Worm (Caenorhabditis elegans) whole organism, L1 larva: ENCODE data around the gene fbxc-50.

Experiments
- C04F5.9 ChIP-seq: sonication (generic microtip); optimal IDR thresholded peaks from 2 replicates; lab custom pipeline; 2016; ENCODE audit warnings: missing genetic modification characterization, missing compliant biosample characterization
- C16A3.4 ChIP-seq: fragments of 150-350 bp; optimal IDR thresholded peaks from 2 replicates; lab custom pipeline; 2014; ENCODE audit warnings: missing biosample characterization, missing genetic modification characterization
- F16B12.6 ChIP-seq: fragments of 150-350 bp; optimal IDR thresholded peaks from 2 replicates; lab custom pipeline; 2014; ENCODE audit warnings: missing biosample characterization, missing genetic modification characterization
- Y116A8C.19 ChIP-seq: sonication (generic microtip); optimal IDR thresholded peaks from 2 replicates; lab custom pipeline; 2016; ENCODE audit warnings: missing compliant biosample characterization, missing genetic modification characterization, borderline replicate concordance
- aha-1 ChIP-seq: fragments of 150-350 bp; optimal IDR thresholded peaks from 2 replicates; lab custom pipeline; 2014; ENCODE audit warnings: missing biosample characterization, missing genetic modification characterization
- alr-1 ChIP-seq: fragments of 200-800 bp; sonication (Bioruptor generic); optimal IDR thresholded peaks from 2 replicates; lab custom pipeline; 2018; ENCODE audit warnings: borderline replicate concordance, mild to moderate bottlenecking, missing genetic modification characterization, missing compliant biosample characterization
- aly-2 ChIP-seq: fragments of 150-350 bp; optimal IDR thresholded peaks from 2 replicates; lab custom pipeline; 2014; ENCODE audit warnings: missing biosample characterization, missing genetic modification characterization
- ama-1 ChIP-seq: fragments of 150-350 bp; optimal IDR thresholded peaks from 2 replicates; lab custom pipeline; 2014
- blmp-1 ChIP-seq: fragments of 150-350 bp; optimal IDR thresholded peaks from 2 replicates; lab custom pipeline; 2014; ENCODE audit warnings: missing biosample characterization, missing genetic modification characterization
- ceh-63 ChIP-seq: fragments of 200-800 bp; sonication (Bioruptor generic); optimal IDR thresholded peaks from 2 replicates; lab custom pipeline; 2018; ENCODE audit warnings: mild to moderate bottlenecking, missing genetic modification characterization, missing compliant biosample characterization
- ceh-82 ChIP-seq, 3 experiments: fragments of 150-350 bp in 1 of 3; sonication (generic microtip) in 2 of 3; optimal IDR thresholded peaks; 2 replicates each; lab custom pipeline; 2014 to 2017; ENCODE audit warnings: missing biosample characterization in 3 of 3, missing genetic modification characterization in 3 of 3
- ces-1 ChIP-seq: fragments of 150-350 bp; optimal IDR thresholded peaks from 2 replicates; lab custom pipeline; 2014; ENCODE audit warnings: missing biosample characterization, missing genetic modification reagents, missing genetic modification characterization
- dpl-1 ChIP-seq, 3 experiments: fragments of 150-350 bp in 2 of 3; sonication (generic microtip) in 1 of 3; optimal IDR thresholded peaks; 2 replicates each; lab custom pipeline; 2014 to 2017; ENCODE audit warnings: missing biosample characterization in 3 of 3, missing genetic modification characterization in 3 of 3, missing genetic modification reagents in 3 of 3
- dsc-1 ChIP-seq: sonication (generic microtip); optimal IDR thresholded peaks from 2 replicates; lab custom pipeline; 2016; ENCODE audit warnings: mild to moderate bottlenecking, missing genetic modification characterization, missing compliant biosample characterization
- ets-5 ChIP-seq: fragments of 200-800 bp; sonication (Bioruptor generic); IDR thresholded peaks from 2 replicates; pipeline ENCODE4 v1.3.6; 2022; ENCODE audit warnings: missing genetic modification characterization, missing compliant biosample characterization
- fkh-8 ChIP-seq: sonication (generic microtip); optimal IDR thresholded peaks from 2 replicates; lab custom pipeline; 2016; ENCODE audit warnings: mild to moderate bottlenecking, missing genetic modification characterization, missing compliant biosample characterization
- fos-1 ChIP-seq: fragments of 150-350 bp; optimal IDR thresholded peaks from 2 replicates; lab custom pipeline; 2014; ENCODE audit warnings: missing biosample characterization, missing genetic modification characterization
- grh-1 ChIP-seq: fragments of 200-800 bp; sonication (Bioruptor generic); IDR thresholded peaks from 2 replicates; pipeline ENCODE4 v1.3.6; 2022; ENCODE audit warnings: missing genetic modification reagents, missing genetic modification characterization, missing compliant biosample characterization
- hlh-17 ChIP-seq: fragments of 200-800 bp; sonication (Bioruptor generic); optimal IDR thresholded peaks from 2 replicates; lab custom pipeline; 2018; ENCODE audit warnings: missing genetic modification characterization, mild to moderate bottlenecking, missing compliant biosample characterization, moderate library complexity, borderline replicate concordance
- hlh-4 ChIP-seq: sonication (generic microtip); optimal IDR thresholded peaks from 2 replicates; lab custom pipeline; 2016; ENCODE audit warnings: mild to moderate bottlenecking, missing genetic modification characterization, missing compliant biosample characterization
- hpl-2 ChIP-seq: fragments of 150-350 bp; optimal IDR thresholded peaks from 2 replicates; lab custom pipeline; 2014; ENCODE audit warnings: missing biosample characterization, missing genetic modification reagents, missing genetic modification characterization
- jun-1 ChIP-seq: fragments of 150-350 bp; optimal IDR thresholded peaks from 2 replicates; lab custom pipeline; 2014; ENCODE audit warnings: missing biosample characterization, missing genetic modification reagents, missing genetic modification characterization
- lin-13 ChIP-seq: fragments of 150-350 bp; optimal IDR thresholded peaks from 2 replicates; lab custom pipeline; 2014; ENCODE audit warnings: missing biosample characterization, missing genetic modification reagents, missing genetic modification characterization
- lin-14 ChIP-seq: fragments of 200-800 bp; sonication (Bioruptor generic); optimal IDR thresholded peaks from 2 replicates; lab custom pipeline; 2018; ENCODE audit warnings: mild to moderate bottlenecking, missing genetic modification characterization, moderate library complexity, missing compliant biosample characterization
- mep-1 ChIP-seq: fragments of 150-350 bp; optimal IDR thresholded peaks from 2 replicates; lab custom pipeline; 2014; ENCODE audit warnings: missing biosample characterization, missing genetic modification characterization
- nhr-11 ChIP-seq: fragments of 150-350 bp; optimal IDR thresholded peaks from 2 replicates; lab custom pipeline; 2014; ENCODE audit warnings: missing biosample characterization, missing genetic modification characterization
- nhr-12 ChIP-seq: sonication (generic microtip); optimal IDR thresholded peaks from 2 replicates; lab custom pipeline; 2017; ENCODE audit warnings: missing biosample characterization, missing genetic modification characterization
- nhr-20 ChIP-seq: sonication (generic microtip); optimal IDR thresholded peaks from 2 replicates; lab custom pipeline; 2016; ENCODE audit warnings: mild to moderate bottlenecking, missing genetic modification characterization, missing compliant biosample characterization
- nhr-71 ChIP-seq: sonication (generic microtip); optimal IDR thresholded peaks from 2 replicates; lab custom pipeline; 2016; ENCODE audit warnings: mild to moderate bottlenecking, missing genetic modification characterization, moderate library complexity, missing compliant biosample characterization
- nhr-76 ChIP-seq: sonication (generic microtip); optimal IDR thresholded peaks from 2 replicates; lab custom pipeline; 2017; ENCODE audit warnings: missing biosample characterization, missing genetic modification characterization
- nhr-77 ChIP-seq: fragments of 150-350 bp; optimal IDR thresholded peaks from 2 replicates; lab custom pipeline; 2014; ENCODE audit warnings: missing biosample characterization, missing genetic modification characterization
- nhr-85 ChIP-seq: sonication (generic microtip); peaks from one replicate; lab custom pipeline; 2016; ENCODE audit warnings: missing genetic modification characterization, inconsistent platforms, missing compliant biosample characterization
- pax-3 ChIP-seq: fragments of 200-800 bp; sonication (Bioruptor generic); optimal IDR thresholded peaks from 2 replicates; lab custom pipeline; 2018; ENCODE audit warnings: mild to moderate bottlenecking, missing genetic modification characterization, moderate library complexity, missing compliant biosample characterization
- skn-1 ChIP-seq: fragments of 150-350 bp; optimal IDR thresholded peaks from 2 replicates; lab custom pipeline; 2014; ENCODE audit warnings: missing biosample characterization, missing genetic modification characterization
- sox-4 ChIP-seq: sonication (generic microtip); optimal IDR thresholded peaks from 2 replicates; lab custom pipeline; 2016; ENCODE audit warnings: missing genetic modification characterization, missing compliant biosample characterization
- sup-37 ChIP-seq: fragments of 200-800 bp; sonication (Bioruptor generic); optimal IDR thresholded peaks from 2 replicates; lab custom pipeline; 2018; ENCODE audit warnings: mild to moderate bottlenecking, missing genetic modification characterization, missing compliant biosample characterization
- swsn-7 ChIP-seq: sonication (generic microtip); optimal IDR thresholded peaks from 2 replicates; lab custom pipeline; 2016; ENCODE audit warnings: missing genetic modification characterization, missing compliant biosample characterization
- unc-130 ChIP-seq: fragments of 150-350 bp; optimal IDR thresholded peaks from 2 replicates; lab custom pipeline; 2017; ENCODE audit warnings: missing biosample characterization, missing genetic modification characterization, inconsistent platforms
- unc-30 ChIP-seq: sonication (generic microtip); optimal IDR thresholded peaks from 2 replicates; lab custom pipeline; 2017; ENCODE audit warnings: missing biosample characterization, missing genetic modification characterization
- unc-62 ChIP-seq: fragments of 150-350 bp; optimal IDR thresholded peaks from 2 replicates; lab custom pipeline; 2014; ENCODE audit warnings: missing biosample characterization, missing genetic modification reagents, missing genetic modification characterization
- unc-86 ChIP-seq: sonication (generic microtip); optimal IDR thresholded peaks from 2 replicates; lab custom pipeline; 2016; ENCODE audit warnings: missing genetic modification characterization, missing compliant biosample characterization
- unc-98 ChIP-seq: fragments of 200-800 bp; sonication (Bioruptor generic); IDR thresholded peaks from 2 replicates; pipeline ENCODE4 v1.3.6; 2022; ENCODE audit warnings: missing genetic modification characterization, missing compliant biosample characterization
- vab-15 ChIP-seq: sonication (generic microtip); optimal IDR thresholded peaks from 2 replicates; lab custom pipeline; 2017; ENCODE audit warnings: missing genotype, mild to moderate bottlenecking, missing genetic modification characterization, missing compliant biosample characterization
- xbp-1 ChIP-seq: sonication (generic microtip); optimal IDR thresholded peaks from 2 replicates; lab custom pipeline; 2016; ENCODE audit warnings: missing genetic modification characterization, missing compliant biosample characterization
- zag-1 ChIP-seq: fragments of 150-350 bp; optimal IDR thresholded peaks from 2 replicates; lab custom pipeline; 2014; ENCODE audit warnings: missing biosample characterization, missing genetic modification characterization
- zip-4 ChIP-seq: fragments of 200-800 bp; sonication (Bioruptor generic); optimal IDR thresholded peaks from 2 replicates; lab custom pipeline; 2018; ENCODE audit warnings: mild to moderate bottlenecking, missing genetic modification characterization, moderate library complexity, missing compliant biosample characterization
- ztf-11 ChIP-seq, 2 experiments: sonication (generic microtip); optimal IDR thresholded peaks; 2 replicates each; lab custom pipeline; 2016 to 2017; ENCODE audit warnings: missing genetic modification characterization in 2 of 2, missing biosample characterization in 1 of 2, missing compliant biosample characterization in 1 of 2

fbxc-50 gene

DNA sequence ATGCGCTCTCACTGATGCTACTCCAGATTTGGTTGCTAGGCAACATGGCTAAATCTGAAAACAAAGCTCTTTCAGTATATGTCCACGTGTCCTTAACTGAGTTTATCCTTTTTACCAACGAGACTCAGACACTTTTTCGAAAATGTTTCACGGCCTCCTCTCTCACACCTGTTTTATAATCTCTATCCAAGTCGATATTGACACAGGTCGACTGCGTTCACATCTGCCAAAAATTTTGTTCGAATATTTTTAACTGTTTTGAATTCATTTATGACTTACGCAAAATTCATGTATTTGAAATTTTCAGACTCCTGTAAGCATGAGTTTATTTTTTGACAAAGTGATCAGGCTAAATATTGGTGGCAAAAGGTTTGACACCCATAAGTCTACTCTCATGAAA, 32.2 kb downstream of the fbxc-50 start, which contains the start of gene ZC239.3:
ZC239.3 (plus strand) TSS at position 301 of the 400 bp plus-strand sequence.
- TF ChIP-seq xbp-1 (tag; lab: Kevin White, UChicago) = peak; percentile 23

DNA sequence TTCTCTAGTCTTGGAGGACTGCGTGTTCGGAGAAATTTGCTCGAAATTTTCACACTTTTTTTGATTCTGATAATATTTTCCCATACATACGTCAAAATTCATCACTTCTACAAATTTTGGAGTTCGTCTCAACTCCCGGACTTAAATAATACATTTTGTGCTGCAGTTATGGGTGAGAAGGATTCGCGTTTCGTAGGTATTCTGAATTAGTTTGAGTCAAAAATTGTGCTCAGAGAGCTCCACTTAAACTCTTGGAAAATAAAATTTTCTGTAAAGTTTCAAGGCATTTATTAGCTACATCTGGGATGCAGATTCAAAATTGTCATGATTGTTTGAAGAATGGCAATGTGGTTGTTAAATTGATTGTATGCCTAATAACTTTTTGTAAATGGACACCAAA, 34.0 kb downstream of the fbxc-50 start, which contains the start of gene ZC239.4:
ZC239.4 (plus strand) TSS at position 301 of the 400 bp plus-strand sequence.
- TF ChIP-seq lin-13 (GFP tag; lab: Kevin White, UChicago) = no peak
- no peak for TF ChIP-seq xbp-1 (tag; lab: Kevin White, UChicago)
- no peak for TF ChIP-seq sox-4 (tag; lab: Kevin White, UChicago)
- TF ChIP-seq alr-1 (tag; lab: Kevin White, UChicago) = no peak
- TF ChIP-seq unc-130 (tag; lab: Kevin White, UChicago) = no peak
- TF ChIP-seq hpl-2 = no peak
- no peak for TF ChIP-seq ets-5
- TF ChIP-seq unc-86 (tag; lab: Kevin White, UChicago) = no peak
- TF ChIP-seq mep-1 (tag; lab: Kevin White, UChicago) = no peak
- no peak for TF ChIP-seq hlh-17 (GFP tag; lab: Kevin White, UChicago)
- no peak for TF ChIP-seq nhr-85
- no peak for TF ChIP-seq C04F5.9 (tag; lab: Kevin White, UChicago)
- TF ChIP-seq ztf-11 (tag; optimal IDR thresholded peaks at IDR 0.05; lab: Kevin White, UChicago) = no peak
- TF ChIP-seq fos-1 (tag; lab: Kevin White, UChicago) = no peak

DNA sequence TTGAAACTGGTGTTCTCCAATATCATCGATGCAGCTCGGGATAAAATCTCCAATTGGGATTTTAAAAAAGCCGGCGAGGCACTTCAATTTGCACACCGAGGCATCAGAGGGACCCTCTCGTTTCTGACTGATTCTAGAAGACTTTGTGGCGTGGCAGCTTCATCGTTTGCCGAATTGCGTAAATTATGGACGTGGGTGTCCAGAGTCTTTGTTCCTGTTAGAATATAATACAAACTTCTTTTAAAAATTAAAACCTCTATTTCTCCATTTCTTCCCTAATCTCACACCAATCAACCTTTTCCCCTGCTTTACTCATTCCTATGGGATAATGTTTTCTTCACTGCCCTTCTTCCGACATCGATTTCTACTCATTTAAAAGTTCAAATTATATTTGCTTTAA, 37.6 kb downstream of the fbxc-50 start, which contains the start of gene ZC239.5:
ZC239.5 (plus strand) TSS at position 301 of the 400 bp plus-strand sequence.
- TF ChIP-seq skn-1 (tag; lab: Kevin White, UChicago) = no peak
- TF ChIP-seq ces-1 (GFP tag; lab: Kevin White, UChicago) = no peak
- TF ChIP-seq unc-86 (tag; lab: Kevin White, UChicago) = no peak
- no peak for TF ChIP-seq hlh-4 (tag; lab: Kevin White, UChicago)
- TF ChIP-seq dpl-1 (GFP tag; optimal IDR thresholded peaks at IDR 0.05; lab: Kevin White, UChicago) = no peak
- TF ChIP-seq ztf-11 (tag; optimal IDR thresholded peaks at IDR 0.05; lab: Kevin White, UChicago) = no peak
- TF ChIP-seq nhr-71 = no peak
- TF ChIP-seq ama-1 (lab: Kevin White, UChicago) = no peak
- no peak for TF ChIP-seq zag-1
- TF ChIP-seq fkh-8 (tag; lab: Kevin White, UChicago) = no peak
- no peak for TF ChIP-seq grh-1 (GFP tag; lab: Robert Waterston, UW)
- no peak for TF ChIP-seq ceh-82 (tag; optimal IDR thresholded peaks at IDR 0.05; lab: Kevin White, UChicago)
- TF ChIP-seq aly-2 (tag; lab: Kevin White, UChicago) = no peak

ce11 chrII:3209251-3209650, 38.7 kb downstream of the fbxc-50 start, which contains the start of gene ZC239.6:
Gene ZC239.6 (plus strand): TSS chrII:3209631.
- TF ChIP-seq aha-1 (tag; lab: Kevin White, UChicago) = no peak
- TF ChIP-seq grh-1 (GFP tag; lab: Robert Waterston, UW) = no peak
- no peak for TF ChIP-seq unc-98 (GFP tag; lab: Robert Waterston, UW)
- no peak for TF ChIP-seq nhr-71
- TF ChIP-seq C16A3.4 (tag; lab: Kevin White, UChicago) = no peak
- no peak for TF ChIP-seq vab-15 (tag; lab: Kevin White, UChicago)
- TF ChIP-seq ceh-82 (tag; optimal IDR thresholded peaks at IDR 0.05; lab: Kevin White, UChicago) = peak in 1 of 3 experiments; percentile 5
- TF ChIP-seq nhr-85 = peak; percentile 46
- no peak for TF ChIP-seq pax-3 (tag; lab: Kevin White, UChicago)
- TF ChIP-seq jun-1 (tag; lab: Kevin White, UChicago) = no peak
- TF ChIP-seq hpl-2 = no peak
- no peak for TF ChIP-seq zip-4 (GFP tag; lab: Kevin White, UChicago)
- TF ChIP-seq unc-130 (tag; lab: Kevin White, UChicago) = no peak
- TF ChIP-seq nhr-76 (tag; lab: Kevin White, UChicago) = no peak
- no peak for TF ChIP-seq Y116A8C.19
- peak; percentile 43 for TF ChIP-seq swsn-7 (tag; lab: Kevin White, UChicago)
- peak; percentile 27 for TF ChIP-seq mep-1 (tag; lab: Kevin White, UChicago)
- TF ChIP-seq nhr-77 (tag; lab: Kevin White, UChicago) = no peak
- no peak for TF ChIP-seq ceh-63 (GFP tag; lab: Kevin White, UChicago)
- no peak for TF ChIP-seq ama-1 (lab: Kevin White, UChicago)
- no peak for TF ChIP-seq unc-62
- TF ChIP-seq nhr-12 (tag; lab: Kevin White, UChicago) = no peak
- no peak for TF ChIP-seq dsc-1 (tag; lab: Kevin White, UChicago)
- no peak for TF ChIP-seq unc-30 (tag; lab: Kevin White, UChicago)
- TF ChIP-seq sup-37 (GFP tag; lab: Kevin White, UChicago) = no peak
- no peak for TF ChIP-seq nhr-11 (tag; lab: Kevin White, UChicago)
- TF ChIP-seq fkh-8 (tag; lab: Kevin White, UChicago) = no peak
- TF ChIP-seq lin-14 (GFP tag; lab: Kevin White, UChicago) = peak; percentile 69
- no peak for TF ChIP-seq F16B12.6
- TF ChIP-seq blmp-1 (tag; lab: Kevin White, UChicago) = peak; percentile 17
- peak; percentile 50 for TF ChIP-seq nhr-20
